Worm (Caenorhabditis elegans) whole organism, late embryonic: Measurements from ENCODE around the gene C16A11.10.

ENCODE experiments used
- C38D4.7 ChIP-seq: fragments of 200-800 bp; sonication (Bioruptor generic); optimal IDR thresholded peaks from 2 replicates; lab custom pipeline; 2018; ENCODE audit warnings: mild to moderate bottlenecking, missing genetic modification characterization, moderate library complexity, missing compliant biosample characterization
- K09A11.1 ChIP-seq: sonication (generic microtip); optimal IDR thresholded peaks from 2 replicates; lab custom pipeline; 2017; ENCODE audit warnings: antibody characterized with exemption, mild to moderate bottlenecking, missing genetic modification characterization, missing compliant biosample characterization; ENCODE audit not compliant: insufficient read depth
- ceh-24 ChIP-seq: sonication (generic microtip); optimal IDR thresholded peaks from 2 replicates; lab custom pipeline; 2016; ENCODE audit warnings: mild to moderate bottlenecking, missing genetic modification characterization, missing compliant biosample characterization
- ceh-6 ChIP-seq: fragments of 200-800 bp; sonication (Bioruptor generic); optimal IDR thresholded peaks from 2 replicates; lab custom pipeline; 2018; ENCODE audit warnings: mild to moderate bottlenecking, missing genetic modification characterization, missing compliant biosample characterization
- dmd-4 ChIP-seq: sonication (generic microtip); optimal IDR thresholded peaks from 2 replicates; lab custom pipeline; 2016; ENCODE audit warnings: borderline replicate concordance, missing genetic modification characterization, missing compliant biosample characterization
- hlh-13 ChIP-seq: fragments of 200-800 bp; sonication (Bioruptor generic); optimal IDR thresholded peaks from 2 replicates; lab custom pipeline; 2018; ENCODE audit warnings: mild to moderate bottlenecking, missing genetic modification characterization, missing compliant biosample characterization
- lim-6 ChIP-seq: sonication (generic microtip); optimal IDR thresholded peaks from 2 replicates; lab custom pipeline; 2016; ENCODE audit warnings: missing genetic modification characterization, missing compliant biosample characterization
- npax-4 ChIP-seq: sonication (generic microtip); optimal IDR thresholded peaks from 2 replicates; lab custom pipeline; 2016; ENCODE audit warnings: missing genetic modification characterization, missing compliant biosample characterization
- unc-3 ChIP-seq, 2 experiments: fragments of 200-800 bp in 1 of 2; sonication (Bioruptor generic) in 1 of 2; sonication (generic microtip) in 1 of 2; conservative IDR thresholded peaks in 1 of 2; optimal IDR thresholded peaks in 1 of 2; 2 replicates each; pipeline versions ENCODE4 v1.3.6 to Lab custom; 2016 to 2022; ENCODE audit warnings: missing compliant biosample characterization in 2 of 2, missing genetic modification characterization in 2 of 2, missing genetic modification reagents in 1 of 2

DNA sequence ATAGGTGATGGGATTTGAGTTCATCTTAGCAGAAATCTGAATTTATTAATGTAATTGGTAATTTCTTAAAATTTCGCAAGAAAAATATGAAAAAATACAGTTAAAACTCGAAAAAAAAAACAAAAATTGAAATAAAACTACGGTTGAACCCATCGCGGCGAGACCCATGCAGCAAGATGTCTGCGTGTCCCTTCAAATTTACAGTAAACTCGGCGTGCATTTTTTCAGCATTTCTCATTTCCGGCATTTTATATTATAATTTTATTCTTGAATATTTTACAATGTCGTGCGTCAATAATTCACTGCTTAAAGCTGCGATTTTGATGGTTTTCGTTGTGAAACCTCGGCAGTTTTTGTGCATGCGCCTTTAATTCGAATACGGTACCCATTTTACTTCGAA lies 4.8 kb downstream of the C16A11.10 start, which contains the start of gene fbxc-43:
- TF ChIP-seq dmd-4 (tag; lab: Kevin White, UChicago) (no peak), unc-3 (GFP tag; conservative IDR thresholded peaks at IDR 0.05; lab: Robert Waterston, UW) (no peak), unc-3 (tag; optimal IDR thresholded peaks at IDR 0.05; lab: Kevin White, UChicago) (no peak), npax-4 (tag; lab: Kevin White, UChicago) (no peak), ceh-6 (no peak), C38D4.7 (GFP tag; lab: Kevin White, UChicago) (no peak), ceh-24 (tag; lab: Kevin White, UChicago) (no peak), hlh-13 (GFP tag; lab: Kevin White, UChicago) (no peak), K09A11.1 (tag; lab: Kevin White, UChicago) (no peak), lim-6 (tag; lab: Kevin White, UChicago) (no peak)
